Fruit fly (Drosophila melanogaster): ENCODE results near the gene ed.

Gene ed

dm6 chr2L:4075783-4076182 lies 44.6 kb downstream of the ed start (continued):
- TF ChIP-seq slbo (GFP tag; IDR thresholded peaks at IDR 0.05) (peak; percentile 53; the same call in 1 of the 2 replicates), CG4360 (GFP tag; IDR thresholded peaks at IDR 0.05) (no peak), gsb (GFP tag; IDR thresholded peaks at IDR 0.05) (no peak), stc (GFP tag; IDR thresholded peaks at IDR 0.05) (0 out of 2 replicates have a peak, but pooled peaks have one; percentile 13), CG10321 (GFP tag; IDR thresholded peaks at IDR 0.05) (no peak), CG13424 (tag; optimal IDR thresholded peaks at IDR 0.05) (peak; percentile 14), rib (GFP tag; IDR thresholded peaks at IDR 0.05) (no peak), oc (tag; optimal IDR thresholded peaks at IDR 0.05) (no peak), CG11695 (GFP tag; IDR thresholded peaks at IDR 0.05) (0 out of 3 replicates have a peak, but pooled peaks have one; percentile 21), ash1 (GFP tag; optimal IDR thresholded peaks at IDR 0.05) (no peak), CG3407 (GFP tag; optimal IDR thresholded peaks at IDR 0.05) (no peak), Awh (GFP tag; IDR thresholded peaks at IDR 0.05) (no peak), Pdp1 (GFP tag; optimal IDR thresholded peaks at IDR 0.05) (no peak), disco-r (GFP tag; optimal IDR thresholded peaks at IDR 0.05) (no peak), btn (GFP tag; optimal IDR thresholded peaks at IDR 0.05) (no peak), grau (tag; optimal IDR thresholded peaks at IDR 0.05) (no peak), bowl (GFP tag; IDR thresholded peaks at IDR 0.05) (no peak), luna (GFP tag; optimal IDR thresholded peaks at IDR 0.05) (no peak), CG6689 (GFP tag; IDR thresholded peaks at IDR 0.05) (no peak), CG9215 (GFP tag; IDR thresholded peaks at IDR 0.05) (no peak), fd3F (GFP tag; optimal IDR thresholded peaks at IDR 0.05) (no peak), CG6791 (GFP tag; IDR thresholded peaks at IDR 0.05; ENCODE audit: partially characterized antibody) (no peak), vfl (GFP tag; optimal IDR thresholded peaks at IDR 0.05) (no peak), tna (GFP tag; IDR thresholded peaks at IDR 0.05; ENCODE audit: partially characterized antibody) (no peak), CG16779 (GFP tag; IDR thresholded peaks at IDR 0.05) (no peak), Dref (GFP tag; IDR thresholded peaks at IDR 0.05) (no peak), CG15269 (tag; optimal IDR thresholded peaks at IDR 0.05) (peak; percentile 17), B-H2 (GFP tag; optimal IDR thresholded peaks at IDR 0.05) (no peak), dan (GFP tag; IDR thresholded peaks at IDR 0.05) (no peak), Atf6 (GFP tag; IDR thresholded peaks at IDR 0.05) (no peak), chn (GFP tag; optimal IDR thresholded peaks at IDR 0.05) (no peak), yki (optimal IDR thresholded peaks at IDR 0.05) (no peak), CoRest (tag; optimal IDR thresholded peaks at IDR 0.05) (no peak), CG3726 (GFP tag; IDR thresholded peaks at IDR 0.05) (no peak), CG2875 (GFP tag; optimal IDR thresholded peaks at IDR 0.05) (no peak), vvl (GFP tag; IDR thresholded peaks at IDR 0.05) (0 out of 2 replicates have a peak, but pooled peaks have one; percentile 35), CG17829 (tag; optimal IDR thresholded peaks at IDR 0.05) (no peak), schlank (tag; optimal IDR thresholded peaks at IDR 0.05) (no peak), CG2199 (GFP tag; IDR thresholded peaks at IDR 0.05) (no peak), Hr3 (GFP tag; optimal IDR thresholded peaks at IDR 0.05) (no peak), CG1647 (GFP tag; optimal IDR thresholded peaks at IDR 0.05) (no peak), CG13296 (GFP tag; optimal IDR thresholded peaks at IDR 0.05) (no peak), CG8281 (tag; optimal IDR thresholded peaks at IDR 0.05) (no peak), Fer3 (tag; optimal IDR thresholded peaks at IDR 0.05) (no peak), kah (GFP tag; optimal IDR thresholded peaks at IDR 0.05) (no peak), C15 (GFP tag; IDR thresholded peaks at IDR 0.05) (no peak), ssp (GFP tag; IDR thresholded peaks at IDR 0.05) (0 out of 2 replicates have a peak, but pooled peaks have one; percentile 7), Mrtf (GFP tag; IDR thresholded peaks at IDR 0.05) (no peak), ttk (GFP tag; IDR thresholded peaks at IDR 0.05) (no peak), ac (GFP tag; optimal IDR thresholded peaks at IDR 0.05) (no peak), Adf1 (GFP tag; IDR thresholded peaks at IDR 0.05) (no peak), E2f2 (GFP tag; IDR thresholded peaks at IDR 0.05) (no peak), knrl (GFP tag; IDR thresholded peaks at IDR 0.05; ENCODE audit: partially characterized antibody) (no peak)
